Worm (Caenorhabditis elegans): Measurements from ENCODE around the gene F16G10.11.

The F16G10.11 gene

ce11 chrII:2411093-2411492, 17.4 kb upstream of the F16G10.11 start:
- TF ChIP-seq Y55F3AM.14 (GFP tag; optimal IDR thresholded peaks at IDR 0.05) (no peak), ZK546.5 (tag; optimal IDR thresholded peaks at IDR 0.05) (no peak), nhr-12 (tag; optimal IDR thresholded peaks at IDR 0.05) (no peak), nhr-237 (tag; optimal IDR thresholded peaks at IDR 0.05) (no peak), sma-3 (GFP tag; optimal IDR thresholded peaks at IDR 0.05) (no peak), ztf-11 (tag; optimal IDR thresholded peaks at IDR 0.05) (no peak), R02D3.7 (tag; optimal IDR thresholded peaks at IDR 0.05) (no peak), mbf-1 (tag; optimal IDR thresholded peaks at IDR 0.05) (no peak), unc-55 (GFP tag; optimal IDR thresholded peaks at IDR 0.05) (no peak), fos-1 (tag; optimal IDR thresholded peaks at IDR 0.05) (no peak), nhr-129 (tag; optimal IDR thresholded peaks at IDR 0.05) (no peak), ztf-4 (tag; optimal IDR thresholded peaks at IDR 0.05) (no peak)

- TF ChIP-seq lin-11 (tag; optimal IDR thresholded peaks at IDR 0.05) (no peak), mbf-1 (tag; optimal IDR thresholded peaks at IDR 0.05) (no peak), ztf-11 (tag; optimal IDR thresholded peaks at IDR 0.05) (no peak)
Observed at ce11 chrII:2403984-2404383, 10.3 kb upstream of the F16G10.11 start, which contains the start of gene F16G10.1. Gene F16G10.1, plus strand, starts transcription at chrII:2404284.

ce11 chrII:2399810-2400209, 6.1 kb upstream of the F16G10.11 start:
- TF ChIP-seq nhr-21 (tag; optimal IDR thresholded peaks at IDR 0.05) (peak; percentile 77), unc-62 (GFP tag; optimal IDR thresholded peaks at IDR 0.05) (no peak)

- TF ChIP-seq blmp-1 (tag; optimal IDR thresholded peaks at IDR 0.05; ENCODE audit: insufficient read depth) (no peak), skn-1 (tag; optimal IDR thresholded peaks at IDR 0.05) (no peak), nhr-129 (tag; optimal IDR thresholded peaks at IDR 0.05) (no peak), unc-39 (tag; optimal IDR thresholded peaks at IDR 0.05) (no peak), sem-4 (tag; optimal IDR thresholded peaks at IDR 0.05) (no peak), nhr-11 (tag; optimal IDR thresholded peaks at IDR 0.05) (no peak), dmd-4 (tag; optimal IDR thresholded peaks at IDR 0.05) (no peak)
Observed at ce11 chrII:2398884-2399283, 5.2 kb upstream of the F16G10.11 start, which contains the start of gene F16G10.14. Gene F16G10.14, minus strand, starts transcription at chrII:2398984.

- no peak for TF ChIP-seq aly-2 (tag; optimal IDR thresholded peaks at IDR 0.05)
- TF ChIP-seq skn-1 (tag; optimal IDR thresholded peaks at IDR 0.05): no peak
- TF ChIP-seq R02D3.7 (tag; optimal IDR thresholded peaks at IDR 0.05): no peak
- TF ChIP-seq nhr-25 (tag; optimal IDR thresholded peaks at IDR 0.05): no peak
- no peak for TF ChIP-seq snpc-4 (tag; optimal IDR thresholded peaks at IDR 0.05)
- TF ChIP-seq crh-2 (tag; optimal IDR thresholded peaks at IDR 0.05): no peak
- no peak for TF ChIP-seq ceh-16 (tag; optimal IDR thresholded peaks at IDR 0.05)
- no peak for TF ChIP-seq peb-1 (tag; optimal IDR thresholded peaks at IDR 0.05)
- TF ChIP-seq C34F6.9 (tag; optimal IDR thresholded peaks at IDR 0.05): no peak
- TF ChIP-seq lin-11 (tag; optimal IDR thresholded peaks at IDR 0.05): no peak
- no peak for TF ChIP-seq sma-9 (GFP tag; optimal IDR thresholded peaks at IDR 0.05)
- no peak for TF ChIP-seq sma-9 (tag; optimal IDR thresholded peaks at IDR 0.05)
- TF ChIP-seq unc-55 (GFP tag; optimal IDR thresholded peaks at IDR 0.05): no peak
- TF ChIP-seq ama-1 (optimal IDR thresholded peaks at IDR 0.05): no peak
- TF ChIP-seq alr-1 (tag; optimal IDR thresholded peaks at IDR 0.05): no peak
Observed at ce11 chrII:2395864-2396263, 2.1 kb upstream of the F16G10.11 start, which contains the start of gene F16G10.13. Gene F16G10.13, minus strand, starts transcription at chrII:2395964.

- TF ChIP-seq elt-1 (tag; optimal IDR thresholded peaks at IDR 0.05): no peak
- TF ChIP-seq Y55F3AM.14 (GFP tag; optimal IDR thresholded peaks at IDR 0.05): no peak
- no peak for TF ChIP-seq zag-1 (tag; optimal IDR thresholded peaks at IDR 0.05)
- TF ChIP-seq unc-55 (GFP tag; optimal IDR thresholded peaks at IDR 0.05): no peak
- TF ChIP-seq peb-1 (tag; optimal IDR thresholded peaks at IDR 0.05): no peak
- no peak for TF ChIP-seq skn-1 (tag; optimal IDR thresholded peaks at IDR 0.05)
- TF ChIP-seq ZK546.5 (tag; optimal IDR thresholded peaks at IDR 0.05): no peak
- no peak for TF ChIP-seq mdl-1 (tag; optimal IDR thresholded peaks at IDR 0.05)
- no peak for TF ChIP-seq F13H6.1 (tag; optimal IDR thresholded peaks at IDR 0.05)
Observed at ce11 chrII:2390884-2391283, 2.8 kb downstream of the F16G10.11 start, which contains the start of gene F16G10.10. Gene F16G10.10, minus strand, starts transcription at chrII:2390984.
